Fruit fly (Drosophila melanogaster): ENCODE measurements around the gene foxo.
A peak's percentile ranks its signal among the peaks of the same experiment; 100 is the strongest.

DNA sequence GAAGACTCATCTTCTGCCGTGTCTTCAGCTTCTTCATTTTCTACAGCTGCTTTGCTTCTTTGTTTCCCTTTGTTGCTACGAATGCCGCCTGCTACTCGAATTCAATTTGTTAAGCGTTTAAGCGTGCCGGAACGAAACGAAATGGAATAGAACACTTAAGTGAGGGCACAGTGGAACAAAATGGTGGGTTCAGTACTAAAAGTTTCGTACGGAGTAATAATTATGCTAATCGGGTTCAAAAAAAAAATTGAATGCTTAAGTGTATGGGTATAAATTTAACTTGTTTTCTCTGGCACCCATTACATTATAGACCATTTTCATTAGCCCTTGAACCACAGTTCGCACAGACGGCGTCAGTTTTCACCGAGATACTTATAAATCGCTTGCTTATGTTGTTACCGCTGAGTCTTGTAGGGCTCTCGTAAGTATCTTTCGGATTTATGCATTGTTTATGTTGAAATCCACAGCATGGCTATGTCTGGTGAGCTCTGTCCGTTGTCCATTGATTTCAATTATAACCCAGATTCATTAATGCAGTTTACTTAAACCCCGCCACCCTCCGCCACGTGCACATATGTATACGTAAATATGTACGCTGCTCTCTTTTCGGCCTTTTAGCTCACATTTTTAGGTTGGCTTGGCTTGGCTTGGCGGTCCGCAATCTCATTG, 44.1 kb upstream of the foxo start:
- TF ChIP-seq EcR (GFP tag; optimal IDR thresholded peaks at IDR 0.05) (no peak), CG9948 (tag; optimal IDR thresholded peaks at IDR 0.05) (peak; percentile 77), CG4496 (GFP tag; IDR thresholded peaks at IDR 0.05) (peak; percentile 95), rn (GFP tag; IDR thresholded peaks at IDR 0.05) (peak; percentile 86), CG10348 (GFP tag; IDR thresholded peaks at IDR 0.05) (no peak), gl (tag; optimal IDR thresholded peaks at IDR 0.05) (peak; percentile 95), CG17806 (tag; optimal IDR thresholded peaks at IDR 0.05) (peak; percentile 95), CG34367 (tag; optimal IDR thresholded peaks at IDR 0.05) (peak; percentile 85), D1 (tag; optimal IDR thresholded peaks at IDR 0.05) (peak; percentile 84)

Data from whole organism, pupa.